Fruit fly (Drosophila melanogaster): ENCODE measurements around the gene vvl.

Gene vvl

DNA sequence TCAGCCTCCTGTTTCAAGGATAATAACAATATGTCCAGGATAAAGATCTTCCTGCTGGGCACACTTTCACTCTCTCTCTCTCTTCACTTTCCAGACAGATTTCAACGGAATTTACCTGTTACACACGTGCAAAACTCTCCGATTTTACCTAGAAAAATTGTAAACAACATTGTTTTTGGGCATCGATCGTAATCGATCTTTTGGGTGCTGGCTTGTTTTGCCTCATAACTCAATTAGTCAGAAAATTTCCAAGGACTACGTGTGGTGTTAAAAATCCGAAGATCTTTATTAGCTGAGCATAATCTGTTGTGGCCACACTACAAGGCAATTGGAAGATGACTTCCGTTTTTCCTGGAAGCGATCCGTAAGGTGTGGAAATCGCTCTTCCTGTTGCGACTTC is 22.8 kb upstream of the vvl start:
- TF ChIP-seq usp (GFP tag; optimal IDR thresholded peaks at IDR 0.05) (no peak), CG8478 (optimal IDR thresholded peaks at IDR 0.05) (no peak), psq (optimal IDR thresholded peaks at IDR 0.05) (no peak), EcR (GFP tag; optimal IDR thresholded peaks at IDR 0.05) (no peak), Dll (optimal IDR thresholded peaks at IDR 0.05) (no peak)

DNA sequence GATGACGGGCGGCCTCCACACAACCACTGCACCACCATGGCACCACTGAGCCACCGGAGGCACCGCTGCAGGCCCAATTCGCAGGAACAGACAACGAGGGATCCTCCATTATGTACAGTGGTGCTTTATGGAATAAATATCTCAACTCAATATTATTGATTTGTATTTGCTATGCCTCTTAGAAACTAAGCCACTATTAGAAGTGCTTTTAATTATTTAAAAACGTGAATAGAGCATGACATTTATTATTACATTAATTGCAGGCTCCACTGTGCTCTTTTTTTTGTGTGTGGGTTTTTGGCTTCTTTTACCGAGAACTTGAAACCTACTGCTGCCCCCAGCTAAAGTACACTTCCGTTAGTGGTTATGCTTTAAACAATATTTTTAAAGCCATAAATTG is 18.8 kb upstream of the vvl start:
- TF ChIP-seq CG8478 (optimal IDR thresholded peaks at IDR 0.05) = no peak
- TF ChIP-seq usp (GFP tag; optimal IDR thresholded peaks at IDR 0.05) = no peak
- no peak for TF ChIP-seq EcR (GFP tag; optimal IDR thresholded peaks at IDR 0.05)
- TF ChIP-seq psq (optimal IDR thresholded peaks at IDR 0.05) = no peak
- no peak for TF ChIP-seq pan (optimal IDR thresholded peaks at IDR 0.05)
- no peak for TF ChIP-seq Dll (optimal IDR thresholded peaks at IDR 0.05)

dm6 chr3L:6771851-6772250 is 18.1 kb upstream of the vvl start:
- no peak for TF ChIP-seq EcR (GFP tag; optimal IDR thresholded peaks at IDR 0.05)
- TF ChIP-seq CG8478 (optimal IDR thresholded peaks at IDR 0.05) = no peak
- no peak for TF ChIP-seq pan (optimal IDR thresholded peaks at IDR 0.05)
- TF ChIP-seq Dll (optimal IDR thresholded peaks at IDR 0.05) = no peak
- no peak for TF ChIP-seq usp (GFP tag; optimal IDR thresholded peaks at IDR 0.05)
- TF ChIP-seq psq (optimal IDR thresholded peaks at IDR 0.05) = no peak

DNA sequence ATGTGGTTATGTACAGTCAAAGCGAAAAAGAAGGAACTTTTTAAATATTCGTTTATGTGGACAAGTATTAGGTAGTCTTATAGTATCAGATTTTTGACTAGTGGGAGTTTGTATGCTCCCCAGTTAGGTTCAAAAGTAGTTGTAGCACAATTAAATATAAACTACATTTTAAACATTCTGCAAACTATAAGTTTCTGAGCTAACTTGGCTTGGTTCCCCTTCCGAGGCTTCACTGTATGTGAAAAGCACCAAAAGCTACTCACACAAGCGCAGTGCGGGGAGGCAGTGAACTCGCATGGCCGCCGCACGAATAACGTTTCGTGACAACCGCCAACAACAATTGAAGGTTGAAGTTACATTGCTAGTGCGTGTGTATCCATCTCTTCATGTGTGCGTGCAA is 12.3 kb upstream of the vvl start:
- TF ChIP-seq usp (GFP tag; optimal IDR thresholded peaks at IDR 0.05) (no peak), pan (optimal IDR thresholded peaks at IDR 0.05) (no peak), Dll (optimal IDR thresholded peaks at IDR 0.05) (no peak), EcR (GFP tag; optimal IDR thresholded peaks at IDR 0.05) (no peak), psq (optimal IDR thresholded peaks at IDR 0.05) (no peak), CG8478 (optimal IDR thresholded peaks at IDR 0.05) (no peak)

DNA sequence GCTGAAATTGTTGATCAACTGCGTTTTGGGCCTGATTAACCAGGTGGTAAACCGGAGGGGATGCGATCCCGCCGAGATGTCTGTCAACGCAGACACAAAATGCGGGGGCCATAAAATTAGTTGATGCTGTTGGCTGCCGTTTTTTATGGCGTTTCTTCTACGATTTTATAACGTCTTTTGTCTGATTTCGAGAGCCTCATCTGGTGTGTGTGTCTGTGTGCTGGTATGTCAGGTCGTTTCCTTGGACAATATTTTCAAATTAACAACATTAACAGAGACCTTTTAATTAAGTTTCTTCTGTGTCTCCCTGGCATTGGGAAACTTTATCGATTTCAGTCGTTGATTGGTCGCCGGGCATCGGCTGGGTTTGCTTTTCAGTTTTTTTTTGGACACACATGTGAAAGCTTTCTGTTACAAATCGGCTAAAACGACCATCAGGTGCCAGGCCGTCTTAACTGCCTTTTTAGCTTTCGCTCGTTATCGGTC is 11.1 kb upstream of the vvl start:
- TF ChIP-seq usp (GFP tag; optimal IDR thresholded peaks at IDR 0.05) = no peak
- TF ChIP-seq pan (optimal IDR thresholded peaks at IDR 0.05) = no peak
- TF ChIP-seq EcR (GFP tag; optimal IDR thresholded peaks at IDR 0.05) = no peak
- no peak for TF ChIP-seq psq (optimal IDR thresholded peaks at IDR 0.05)

DNA sequence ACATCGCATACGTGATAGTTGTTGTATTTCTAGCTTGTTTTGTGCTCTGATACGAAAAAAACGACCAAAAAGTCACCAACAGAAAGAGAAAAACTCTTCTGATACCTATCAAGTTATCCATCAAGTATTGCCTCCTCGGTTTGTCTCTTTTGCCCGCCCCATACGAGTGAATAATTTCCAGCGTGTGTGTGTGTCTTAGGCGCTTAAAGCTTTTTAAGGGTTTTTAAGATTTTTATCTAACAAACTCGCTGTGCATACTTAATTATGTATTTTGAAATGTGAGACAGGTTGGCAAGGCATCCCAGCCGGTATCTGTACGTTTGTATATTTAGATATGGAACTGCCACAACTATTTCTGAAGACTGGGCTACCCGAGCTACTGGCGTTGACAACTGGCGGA is 10.6 kb upstream of the vvl start:
- no peak for TF ChIP-seq EcR (GFP tag; optimal IDR thresholded peaks at IDR 0.05)
- no peak for TF ChIP-seq psq (optimal IDR thresholded peaks at IDR 0.05)
- no peak for TF ChIP-seq pan (optimal IDR thresholded peaks at IDR 0.05)
- no peak for TF ChIP-seq CG8478 (optimal IDR thresholded peaks at IDR 0.05)
- TF ChIP-seq usp (GFP tag; optimal IDR thresholded peaks at IDR 0.05) = no peak
- TF ChIP-seq Dll (optimal IDR thresholded peaks at IDR 0.05) = no peak

DNA sequence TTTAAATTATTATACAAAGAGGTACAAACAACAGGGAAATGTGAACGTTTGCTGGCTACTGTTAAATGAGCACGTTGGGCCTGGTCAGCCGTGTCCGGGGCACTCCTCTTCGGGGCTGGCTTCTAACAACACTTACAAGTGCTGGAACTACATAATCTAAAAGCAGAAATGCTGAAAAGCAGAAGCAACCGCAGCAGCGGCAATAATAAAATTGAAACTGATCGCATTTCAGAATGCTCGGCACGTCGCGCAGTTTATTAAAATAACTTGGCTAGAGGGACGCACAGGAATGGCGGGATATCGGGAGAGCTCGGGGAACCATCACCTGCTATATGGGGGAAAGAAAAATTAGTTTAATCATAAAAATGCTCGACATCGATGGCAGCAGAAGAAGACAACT is 6.6 kb upstream of the vvl start:
- TF ChIP-seq EcR (GFP tag; optimal IDR thresholded peaks at IDR 0.05) = no peak
- no peak for TF ChIP-seq Dll (optimal IDR thresholded peaks at IDR 0.05)
- TF ChIP-seq CG8478 (optimal IDR thresholded peaks at IDR 0.05) = no peak
- no peak for TF ChIP-seq psq (optimal IDR thresholded peaks at IDR 0.05)
- no peak for TF ChIP-seq usp (GFP tag; optimal IDR thresholded peaks at IDR 0.05)
- TF ChIP-seq pan (optimal IDR thresholded peaks at IDR 0.05) = no peak

- TF ChIP-seq Dll (optimal IDR thresholded peaks at IDR 0.05) (no peak), usp (GFP tag; optimal IDR thresholded peaks at IDR 0.05) (no peak), psq (optimal IDR thresholded peaks at IDR 0.05) (no peak), EcR (GFP tag; optimal IDR thresholded peaks at IDR 0.05) (no peak), pan (optimal IDR thresholded peaks at IDR 0.05) (no peak), CG8478 (optimal IDR thresholded peaks at IDR 0.05) (no peak)
Measured at dm6 chr3L:6784635-6785606, 5.0 kb upstream of the vvl start.

DNA sequence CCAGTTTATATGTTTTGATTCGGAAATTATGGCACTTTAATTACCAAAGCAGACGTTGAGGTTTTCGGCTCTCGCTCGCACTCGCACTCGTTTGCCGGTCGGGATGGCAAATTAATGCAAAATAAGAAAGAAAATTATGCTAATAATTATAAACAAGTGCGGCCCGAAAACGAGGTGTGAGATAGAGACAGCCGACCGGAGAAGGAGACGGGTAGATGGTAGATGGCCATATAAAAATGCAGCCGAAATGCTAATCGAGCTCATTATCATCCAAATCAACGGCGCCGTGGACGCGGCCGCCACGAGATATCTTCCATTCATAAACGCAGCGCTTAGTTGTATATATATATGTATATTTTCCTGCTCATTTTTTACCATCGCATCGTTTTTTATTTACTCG is 2.5 kb upstream of the vvl start:
- no peak for TF ChIP-seq Dll (optimal IDR thresholded peaks at IDR 0.05)
- TF ChIP-seq pan (optimal IDR thresholded peaks at IDR 0.05) = no peak
- TF ChIP-seq usp (GFP tag; optimal IDR thresholded peaks at IDR 0.05) = no peak

DNA sequence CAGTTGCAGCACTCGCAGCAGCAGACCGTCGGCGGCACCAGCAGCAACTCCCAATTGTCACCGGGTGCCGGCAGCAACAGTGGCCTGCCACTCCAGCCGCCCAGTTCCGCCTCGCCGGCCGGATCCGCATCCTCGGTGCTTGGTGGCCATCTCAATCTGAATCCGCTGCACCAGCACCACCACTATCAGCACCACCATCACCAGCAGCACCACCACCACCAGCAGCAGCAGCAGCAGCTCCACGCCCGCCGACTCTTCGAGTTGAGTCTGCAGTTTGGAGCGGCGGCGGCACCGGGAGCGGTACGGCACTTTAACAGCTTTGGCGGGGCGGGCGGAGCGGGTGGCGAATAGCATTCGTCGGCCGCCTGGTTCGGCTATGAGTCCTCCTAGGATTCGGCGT is 2.7 kb downstream of the vvl start:
- TF ChIP-seq EcR (GFP tag; optimal IDR thresholded peaks at IDR 0.05) (no peak), CG8478 (optimal IDR thresholded peaks at IDR 0.05) (no peak), pan (optimal IDR thresholded peaks at IDR 0.05) (no peak), usp (GFP tag; optimal IDR thresholded peaks at IDR 0.05) (no peak)

DNA sequence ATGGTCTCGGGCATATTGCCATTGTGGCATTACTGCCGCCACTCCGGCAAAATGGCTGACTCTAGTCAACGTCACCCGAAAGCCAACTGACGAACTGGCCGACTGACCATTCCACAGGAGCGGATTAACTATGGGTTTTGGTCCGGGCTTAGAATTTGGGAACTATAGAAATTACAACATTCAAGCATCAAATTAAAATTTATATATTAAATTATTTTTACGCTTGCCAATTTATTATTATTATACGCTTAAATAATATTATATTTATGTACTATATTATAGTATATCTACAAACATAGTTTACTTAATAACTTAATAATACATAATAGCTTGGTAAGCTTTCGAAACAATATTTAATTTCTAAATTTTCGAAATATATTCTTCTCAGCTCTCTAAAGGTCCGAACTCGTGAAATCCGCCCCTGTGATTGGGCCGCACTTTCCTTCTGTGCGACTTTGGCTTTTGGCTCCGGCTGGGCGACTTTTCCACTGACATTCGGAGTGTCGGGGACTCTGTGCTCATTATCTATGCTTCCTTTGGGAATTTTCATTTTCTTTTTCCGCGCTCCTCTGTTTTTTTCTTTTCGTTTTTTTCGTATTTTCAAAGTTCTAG is 7.5 kb downstream of the vvl start:
- no peak for TF ChIP-seq psq (optimal IDR thresholded peaks at IDR 0.05)
- TF ChIP-seq pan (optimal IDR thresholded peaks at IDR 0.05) = no peak
- no peak for TF ChIP-seq CG8478 (optimal IDR thresholded peaks at IDR 0.05)
- no peak for TF ChIP-seq usp (GFP tag; optimal IDR thresholded peaks at IDR 0.05)
- TF ChIP-seq EcR (GFP tag; optimal IDR thresholded peaks at IDR 0.05) = no peak
- no peak for TF ChIP-seq Dll (optimal IDR thresholded peaks at IDR 0.05)

- no peak for TF ChIP-seq EcR (GFP tag; optimal IDR thresholded peaks at IDR 0.05)
- TF ChIP-seq psq (optimal IDR thresholded peaks at IDR 0.05) = no peak
Measured at dm6 chr3L:6799550-6799949, 9.6 kb downstream of the vvl start.

Measured in whole organism.